Comparison of ENCODE assay signal across 4 fruit fly cellular contexts in the genomic region with DNA sequence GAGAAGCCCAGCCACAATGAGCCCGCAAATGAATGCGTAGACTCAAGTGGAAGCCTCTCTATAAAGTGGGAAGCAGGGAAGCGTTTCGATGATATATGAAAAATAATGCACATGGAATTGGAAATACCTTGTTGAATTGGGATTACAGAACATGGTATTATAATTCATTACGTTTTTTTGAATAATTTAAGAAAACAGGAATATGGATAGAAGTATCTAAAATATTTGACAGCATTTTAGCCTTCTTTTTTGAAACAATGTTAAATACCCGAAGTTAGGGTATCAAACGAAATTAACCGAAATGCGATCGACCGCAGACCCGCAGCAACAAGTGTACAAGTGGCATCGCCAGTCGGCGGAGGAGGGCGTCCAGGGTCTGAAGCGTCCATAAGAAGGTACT.
TF ChIP-seq lines count a peak whose summit lies in the region.

No protein-coding gene starts in this region.

- TF ChIP-seq CTCF in whole organism, embryonic (GFP tag; optimal IDR thresholded peaks at IDR 0.05; lab: Kevin White, UChicago): no peak

TF ChIP-seq in whole organism, embryonic, 481 proteins besides CTCF, POLR2A, EP300 and RAD21 (continues in another document):
- TF ChIP-seq CG14710 (tag; optimal IDR thresholded peaks at IDR 0.05; lab: Kevin White, UChicago) (peak; percentile 40), ara (GFP tag; IDR thresholded peaks at IDR 0.05; lab: Robert Waterston, UW) (peak; percentile 39; the same call in 1 of the 2 replicates), pita (GFP tag; optimal IDR thresholded peaks at IDR 0.05; lab: Kevin White, UChicago) (no peak), MBD-R2 (GFP tag; IDR thresholded peaks at IDR 0.05; lab: Robert Waterston, UW) (no peak), CG10209 (GFP tag; optimal IDR thresholded peaks at IDR 0.05; lab: Kevin White, UChicago) (no peak), CG3726 (GFP tag; IDR thresholded peaks at IDR 0.05; lab: Robert Waterston, UW) (no peak), nom (GFP tag; optimal IDR thresholded peaks at IDR 0.05; lab: Kevin White, UChicago) (peak; percentile 36), btn (GFP tag; optimal IDR thresholded peaks at IDR 0.05; lab: Kevin White, UChicago) (no peak), lbe (GFP tag; optimal IDR thresholded peaks at IDR 0.05; lab: Kevin White, UChicago) (peak; percentile 70), tio (GFP tag; optimal IDR thresholded peaks at IDR 0.05; lab: Kevin White, UChicago) (no peak), ham (GFP tag; IDR thresholded peaks at IDR 0.05; lab: Robert Waterston, UW) (no peak), Blimp-1 (GFP tag; optimal IDR thresholded peaks at IDR 0.05; lab: Kevin White, UChicago) (peak; percentile 26), CG10267 (tag; optimal IDR thresholded peaks at IDR 0.05; lab: Kevin White, UChicago) (peak; percentile 23), D (optimal IDR thresholded peaks at IDR 0.05; lab: Kevin White, UChicago) (no peak), D (GFP tag; optimal IDR thresholded peaks at IDR 0.05; lab: Kevin White, UChicago) (no peak), CG2712 (tag; optimal IDR thresholded peaks at IDR 0.05; lab: Kevin White, UChicago) (peak; percentile 59), pum (GFP tag; optimal IDR thresholded peaks at IDR 0.05; lab: Kevin White, UChicago) (no peak), Poxn (GFP tag; IDR thresholded peaks at IDR 0.05; lab: Robert Waterston, UW) (no peak), phol (tag; optimal IDR thresholded peaks at IDR 0.05; lab: Kevin White, UChicago) (peak; percentile 16), row (GFP tag; IDR thresholded peaks at IDR 0.05; lab: Robert Waterston, UW) (0 out of 3 replicates have a peak, but pooled peaks have one; percentile 19), Stat92E (GFP tag; optimal IDR thresholded peaks at IDR 0.05; lab: Kevin White, UChicago) (peak in 1 of 3 experiments; percentile 49), gem (tag; optimal IDR thresholded peaks at IDR 0.05; lab: Kevin White, UChicago) (peak; percentile 20)

TF ChIP-seq in whole organism, prepupa, 60 proteins besides CTCF, POLR2A, EP300 and RAD21 (continues in another document):
- TF ChIP-seq Hr38 (GFP tag; optimal IDR thresholded peaks at IDR 0.05; lab: Kevin White, UChicago) (no peak), CG15336 (GFP tag; IDR thresholded peaks at IDR 0.05; lab: Robert Waterston, UW) (no peak), Sox102F (GFP tag; optimal IDR thresholded peaks at IDR 0.05; lab: Kevin White, UChicago) (peak; percentile 64), ss (GFP tag; optimal IDR thresholded peaks at IDR 0.05; lab: Kevin White, UChicago) (peak; percentile 78 to 90), lz (GFP tag; optimal IDR thresholded peaks at IDR 0.05; lab: Kevin White, UChicago) (peak; percentile 80), CG8632 (GFP tag; optimal IDR thresholded peaks at IDR 0.05; lab: Kevin White, UChicago) (peak; percentile 33), salr (GFP tag; optimal IDR thresholded peaks at IDR 0.05; lab: Kevin White, UChicago) (peak; percentile 21 to 33), CG11294 (GFP tag; IDR thresholded peaks at IDR 0.05; lab: Robert Waterston, UW) (no peak), Gug (GFP tag; IDR thresholded peaks at IDR 0.05; lab: Robert Waterston, UW) (no peak), CG10631 (GFP tag; optimal IDR thresholded peaks at IDR 0.05; lab: Kevin White, UChicago) (peak; percentile 82), CG3032 (tag; optimal IDR thresholded peaks at IDR 0.05; lab: Kevin White, UChicago) (peak; percentile 90), CG1621 (tag; optimal IDR thresholded peaks at IDR 0.05; lab: Kevin White, UChicago) (peak; percentile 34), CG6854 (GFP tag; optimal IDR thresholded peaks at IDR 0.05; lab: Kevin White, UChicago) (no peak), svp (GFP tag; lab: Kevin White, UChicago) (peak; percentile 85), achi (GFP tag; optimal IDR thresholded peaks at IDR 0.05; lab: Kevin White, UChicago) (peak; percentile 59), acj6 (GFP tag; optimal IDR thresholded peaks at IDR 0.05; lab: Kevin White, UChicago) (peak; percentile 75), CG8319 (GFP tag; optimal IDR thresholded peaks at IDR 0.05; lab: Kevin White, UChicago) (peak; percentile 55), esn (GFP tag; optimal IDR thresholded peaks at IDR 0.05; lab: Kevin White, UChicago) (peak; percentile 85), Hr4 (GFP tag; optimal IDR thresholded peaks at IDR 0.05; lab: Kevin White, UChicago) (no peak), CG32006 (GFP tag; optimal IDR thresholded peaks at IDR 0.05; lab: Kevin White, UChicago) (no peak), dsx (GFP tag; optimal IDR thresholded peaks at IDR 0.05; lab: Kevin White, UChicago; ENCODE audit: poor library complexity, severe bottlenecking) (peak; percentile 84), Sox14 (GFP tag; optimal IDR thresholded peaks at IDR 0.05; lab: Kevin White, UChicago) (peak; percentile 72), CG4318 (GFP tag; optimal IDR thresholded peaks at IDR 0.05; lab: Kevin White, UChicago) (no peak)

TF ChIP-seq in whole organism, pupa, 21 proteins besides CTCF, POLR2A, EP300 and RAD21:
- no peak for TF ChIP-seq rn (GFP tag; IDR thresholded peaks at IDR 0.05; lab: Robert Waterston, UW)
- TF ChIP-seq gl (tag; optimal IDR thresholded peaks at IDR 0.05; lab: Kevin White, UChicago): peak; percentile 38
- no peak for TF ChIP-seq Ets98B (GFP tag; IDR thresholded peaks at IDR 0.05; lab: Robert Waterston, UW)
- peak; percentile 85 for TF ChIP-seq CG17806 (tag; optimal IDR thresholded peaks at IDR 0.05; lab: Kevin White, UChicago)
- peak; percentile 86 for TF ChIP-seq CG15710 (tag; optimal IDR thresholded peaks at IDR 0.05; lab: Kevin White, UChicago)
- peak; percentile 70 for TF ChIP-seq EcR (GFP tag; optimal IDR thresholded peaks at IDR 0.05; lab: Kevin White, UChicago)
- TF ChIP-seq Pif1A (GFP tag; optimal IDR thresholded peaks at IDR 0.05; lab: Kevin White, UChicago): peak; percentile 51
- peak; percentile 62 for TF ChIP-seq Snoo (tag; optimal IDR thresholded peaks at IDR 0.05; lab: Kevin White, UChicago)
- no peak for TF ChIP-seq fd96Ca (GFP tag; IDR thresholded peaks at IDR 0.05; lab: Robert Waterston, UW)
- TF ChIP-seq CG8301 (tag; optimal IDR thresholded peaks at IDR 0.05; lab: Kevin White, UChicago): peak; percentile 8
- peak; percentile 79 for TF ChIP-seq D1 (tag; optimal IDR thresholded peaks at IDR 0.05; lab: Kevin White, UChicago)
- TF ChIP-seq CG34367 (tag; optimal IDR thresholded peaks at IDR 0.05; lab: Kevin White, UChicago): peak; percentile 77
- no peak for TF ChIP-seq CG32121 (GFP tag; IDR thresholded peaks at IDR 0.05; lab: Robert Waterston, UW)
- TF ChIP-seq CG4496 (GFP tag; IDR thresholded peaks at IDR 0.05; lab: Robert Waterston, UW): no peak
- peak; percentile 91 for TF ChIP-seq CG8159 (tag; optimal IDR thresholded peaks at IDR 0.05; lab: Kevin White, UChicago)
- no peak for TF ChIP-seq CG12605 (GFP tag; IDR thresholded peaks at IDR 0.05; lab: Robert Waterston, UW)
- TF ChIP-seq CG13204 (GFP tag; optimal IDR thresholded peaks at IDR 0.05; lab: Kevin White, UChicago): peak; percentile 47
- TF ChIP-seq Pif1B (GFP tag; optimal IDR thresholded peaks at IDR 0.05; lab: Kevin White, UChicago): peak; percentile 45
- peak; percentile 58 for TF ChIP-seq CG14655 (GFP tag; optimal IDR thresholded peaks at IDR 0.05; lab: Kevin White, UChicago)
- no peak for TF ChIP-seq CG10348 (GFP tag; IDR thresholded peaks at IDR 0.05; lab: Robert Waterston, UW)
- TF ChIP-seq CG9948 (tag; optimal IDR thresholded peaks at IDR 0.05; lab: Kevin White, UChicago): peak; percentile 84

TF ChIP-seq in whole organism, wandering third instar larva, 38 proteins besides CTCF, POLR2A, EP300 and RAD21:
- no peak for TF ChIP-seq Dfd (GFP tag; optimal IDR thresholded peaks at IDR 0.05; lab: Kevin White, UChicago)
- TF ChIP-seq CG9705 (GFP tag; optimal IDR thresholded peaks at IDR 0.05; lab: Kevin White, UChicago): peak; percentile 39
- no peak for TF ChIP-seq Hr83 (GFP tag; optimal IDR thresholded peaks at IDR 0.05; lab: Kevin White, UChicago; ENCODE audit: poor library complexity, severe bottlenecking)
- peak; percentile 53 for TF ChIP-seq Hnf4 (GFP tag; optimal IDR thresholded peaks at IDR 0.05; lab: Kevin White, UChicago)
- TF ChIP-seq sv (GFP tag; optimal IDR thresholded peaks at IDR 0.05; lab: Kevin White, UChicago): no peak
- peak; percentile 61 for TF ChIP-seq brk (GFP tag; optimal IDR thresholded peaks at IDR 0.05; lab: Kevin White, UChicago)
- peak; percentile 78 for TF ChIP-seq ey (GFP tag; optimal IDR thresholded peaks at IDR 0.05; lab: Kevin White, UChicago)
- TF ChIP-seq dl (GFP tag; optimal IDR thresholded peaks at IDR 0.05; lab: Kevin White, UChicago; ENCODE audit: insufficient read depth in 1 of 2, partially characterized antibody in 2 of 2): no peak
- no peak for TF ChIP-seq dsf (GFP tag; optimal IDR thresholded peaks at IDR 0.05; lab: Kevin White, UChicago; ENCODE audit: borderline replicate concordance)
- TF ChIP-seq br (GFP tag; optimal IDR thresholded peaks at IDR 0.05; lab: Kevin White, UChicago): peak; percentile 79
- no peak for TF ChIP-seq Hr78 (GFP tag; optimal IDR thresholded peaks at IDR 0.05; lab: Kevin White, UChicago)
- TF ChIP-seq rgr (GFP tag; optimal IDR thresholded peaks at IDR 0.05; lab: Kevin White, UChicago): peak; percentile 67
- TF ChIP-seq OdsH (GFP tag; optimal IDR thresholded peaks at IDR 0.05; lab: Kevin White, UChicago): peak; percentile 81
- TF ChIP-seq sage (GFP tag; optimal IDR thresholded peaks at IDR 0.05; lab: Kevin White, UChicago): peak; percentile 39
- TF ChIP-seq h (GFP tag; optimal IDR thresholded peaks at IDR 0.05; lab: Kevin White, UChicago): peak; percentile 90
- no peak for TF ChIP-seq lola (GFP tag; optimal IDR thresholded peaks at IDR 0.05; lab: Kevin White, UChicago)
- peak; percentile 94 for TF ChIP-seq woc (GFP tag; optimal IDR thresholded peaks at IDR 0.05; lab: Kevin White, UChicago)
- TF ChIP-seq GATAd (GFP tag; optimal IDR thresholded peaks at IDR 0.05; lab: Kevin White, UChicago): no peak
- peak; percentile 66 for TF ChIP-seq Sp1 (GFP tag; optimal IDR thresholded peaks at IDR 0.05; lab: Kevin White, UChicago)
- peak; percentile 42 for TF ChIP-seq CG32264 (GFP tag; optimal IDR thresholded peaks at IDR 0.05; lab: Kevin White, UChicago)
- peak; percentile 88 for TF ChIP-seq fru (GFP tag; optimal IDR thresholded peaks at IDR 0.05; lab: Kevin White, UChicago)
- peak; percentile 27 for TF ChIP-seq Jra (GFP tag; optimal IDR thresholded peaks at IDR 0.05; lab: Kevin White, UChicago)
- TF ChIP-seq psq (GFP tag; optimal IDR thresholded peaks at IDR 0.05; lab: Kevin White, UChicago): peak; percentile 74
- TF ChIP-seq dmrt93B (GFP tag; optimal IDR thresholded peaks at IDR 0.05; lab: Kevin White, UChicago): peak; percentile 69
- TF ChIP-seq foxo (GFP tag; optimal IDR thresholded peaks at IDR 0.05; lab: Kevin White, UChicago): peak in 1 of 2 experiments; percentile 81
- peak; percentile 87 for TF ChIP-seq HLH106 (tag; optimal IDR thresholded peaks at IDR 0.05; lab: Kevin White, UChicago)
- no peak for TF ChIP-seq CrebA (GFP tag; optimal IDR thresholded peaks at IDR 0.05; lab: Kevin White, UChicago; ENCODE audit: borderline replicate concordance)
- peak; percentile 1 for TF ChIP-seq Rel (GFP tag; optimal IDR thresholded peaks at IDR 0.05; lab: Kevin White, UChicago)
- TF ChIP-seq Rel (tag; optimal IDR thresholded peaks at IDR 0.05; lab: Kevin White, UChicago): no peak

Comparison
In these comparisons a context has a peak if more than half of its experiments do, and no peak if none do; other contexts are left out.
1. Of the 7 proteins assayed by ChIP-seq in both whole organism, embryonic and whole organism, prepupa: peak only in whole organism, embryonic: none; only in whole organism, prepupa: CG16779, Hr39 and Sox102F; in both: Blimp-1; in neither: 3.